Worm (Caenorhabditis elegans) whole organism, L2 larva: ENCODE data around the gene ZC518.8.

ENCODE experiments used
- C34F6.9 ChIP-seq: fragments of 150-350 bp; optimal IDR thresholded peaks from 2 replicates; lab custom pipeline; 2014; ENCODE audit warnings: missing biosample characterization, missing genetic modification characterization
- F13H6.1 ChIP-seq: sonication (generic microtip); optimal IDR thresholded peaks from 2 replicates; lab custom pipeline; 2016; ENCODE audit warnings: missing genetic modification characterization, missing compliant biosample characterization
- R02D3.7 ChIP-seq: fragments of 150-350 bp; optimal IDR thresholded peaks from 2 replicates; lab custom pipeline; 2014; ENCODE audit warnings: missing biosample characterization, missing genetic modification characterization
- Y55F3AM.14 ChIP-seq: fragments of 200-800 bp; sonication (Bioruptor generic); optimal IDR thresholded peaks from 2 replicates; lab custom pipeline; 2018; ENCODE audit warnings: mild to moderate bottlenecking, missing genetic modification characterization, missing compliant biosample characterization
- ZK546.5 ChIP-seq: sonication (generic microtip); optimal IDR thresholded peaks from 2 replicates; lab custom pipeline; 2017; ENCODE audit warnings: missing biosample characterization, missing genetic modification characterization
- alr-1 ChIP-seq: fragments of 150-350 bp; optimal IDR thresholded peaks from 2 replicates; lab custom pipeline; 2014; ENCODE audit warnings: missing biosample characterization, missing genetic modification characterization
- aly-2 ChIP-seq: fragments of 150-350 bp; optimal IDR thresholded peaks from 2 replicates; lab custom pipeline; 2014; ENCODE audit warnings: missing biosample characterization, missing genetic modification characterization
- ama-1 ChIP-seq: fragments of 150-350 bp; optimal IDR thresholded peaks from 2 replicates; lab custom pipeline; 2018; ENCODE audit warnings: inconsistent platforms
- blmp-1 ChIP-seq: sonication (generic microtip); optimal IDR thresholded peaks from 2 replicates; lab custom pipeline; 2017; ENCODE audit warnings: missing genetic modification characterization, mild to moderate bottlenecking, missing compliant biosample characterization, antibody characterized with exemption, moderate library complexity; ENCODE audit not compliant: insufficient read depth
- ceh-16 ChIP-seq: fragments of 150-350 bp; optimal IDR thresholded peaks from 2 replicates; lab custom pipeline; 2014; ENCODE audit warnings: missing biosample characterization, missing genetic modification characterization
- ceh-82 ChIP-seq: fragments of 150-350 bp; optimal IDR thresholded peaks from 2 replicates; lab custom pipeline; 2014; ENCODE audit warnings: missing biosample characterization, missing genetic modification characterization
- crh-2 ChIP-seq: sonication (generic microtip); optimal IDR thresholded peaks from 2 replicates; lab custom pipeline; 2017; ENCODE audit warnings: missing biosample characterization, missing genetic modification characterization
- dmd-4 ChIP-seq: sonication (generic microtip); optimal IDR thresholded peaks from 2 replicates; lab custom pipeline; 2017; ENCODE audit warnings: missing biosample characterization, missing genetic modification characterization
- egl-27 ChIP-seq: sonication (generic microtip); optimal IDR thresholded peaks from 3 replicates; lab custom pipeline; 2017; ENCODE audit warnings: missing biosample characterization, missing genetic modification reagents, missing genetic modification characterization
- elt-1 ChIP-seq: fragments of 150-350 bp; optimal IDR thresholded peaks from 2 replicates; lab custom pipeline; 2014; ENCODE audit warnings: missing biosample characterization, missing genetic modification characterization
- elt-3 ChIP-seq: sonication (generic microtip); optimal IDR thresholded peaks from 2 replicates; lab custom pipeline; 2017; ENCODE audit warnings: missing biosample characterization, missing genetic modification characterization
- fos-1 ChIP-seq: fragments of 150-350 bp; optimal IDR thresholded peaks from 2 replicates; lab custom pipeline; 2014; ENCODE audit warnings: missing biosample characterization, missing genetic modification characterization
- gmeb-1 ChIP-seq: fragments of 150-350 bp; optimal IDR thresholded peaks from 2 replicates; lab custom pipeline; 2014; ENCODE audit warnings: missing biosample characterization, missing genetic modification characterization
- lin-11 ChIP-seq: fragments of 150-350 bp; sonication (generic microtip); optimal IDR thresholded peaks from 2 replicates; lab custom pipeline; 2014; ENCODE audit warnings: missing biosample characterization, missing genetic modification characterization, inconsistent platforms, mixed read lengths
- lin-13 ChIP-seq: fragments of 150-350 bp; optimal IDR thresholded peaks from 2 replicates; lab custom pipeline; 2014; ENCODE audit warnings: missing biosample characterization, missing genetic modification reagents, missing genetic modification characterization
- lin-39 ChIP-seq: fragments of 150-350 bp; optimal IDR thresholded peaks from 2 replicates; lab custom pipeline; 2014; ENCODE audit warnings: missing biosample characterization, missing genetic modification reagents, missing genetic modification characterization
- lsy-2 ChIP-seq, 2 experiments: fragments of 150-350 bp in 1 of 2; sonication (generic microtip) in 1 of 2; optimal IDR thresholded peaks; 2 replicates each; lab custom pipeline; 2014 to 2017; ENCODE audit warnings: missing biosample characterization in 2 of 2, missing genetic modification characterization in 2 of 2
- mab-5 ChIP-seq: fragments of 150-350 bp; optimal IDR thresholded peaks from 2 replicates; lab custom pipeline; 2014; ENCODE audit warnings: missing biosample characterization, missing genetic modification characterization
- mbf-1 ChIP-seq: sonication (generic microtip); optimal IDR thresholded peaks from 2 replicates; lab custom pipeline; 2017; ENCODE audit warnings: missing biosample characterization, missing genetic modification characterization
- mdl-1 ChIP-seq, 2 experiments: fragments of 150-350 bp in 1 of 2; sonication (generic microtip) in 1 of 2; optimal IDR thresholded peaks; 2 replicates each; lab custom pipeline; 2017; ENCODE audit warnings: missing biosample characterization in 2 of 2, missing genetic modification characterization in 2 of 2
- nhr-10 ChIP-seq: sonication (generic microtip); optimal IDR thresholded peaks from 2 replicates; lab custom pipeline; 2017; ENCODE audit warnings: missing biosample characterization, missing genetic modification characterization
- nhr-11 ChIP-seq: fragments of 150-350 bp; optimal IDR thresholded peaks from 2 replicates; lab custom pipeline; 2014; ENCODE audit warnings: missing biosample characterization, missing genetic modification characterization
- nhr-12 ChIP-seq: fragments of 150-350 bp; optimal IDR thresholded peaks from 2 replicates; lab custom pipeline; 2014; ENCODE audit warnings: missing biosample characterization, missing genetic modification characterization
- nhr-129 ChIP-seq: fragments of 150-350 bp; optimal IDR thresholded peaks from 2 replicates; lab custom pipeline; 2014; ENCODE audit warnings: missing biosample characterization, missing genetic modification characterization
- nhr-21 ChIP-seq: fragments of 150-350 bp; optimal IDR thresholded peaks from 2 replicates; lab custom pipeline; 2014; ENCODE audit warnings: missing biosample characterization, missing genetic modification characterization
- nhr-23 ChIP-seq: fragments of 150-350 bp; optimal IDR thresholded peaks from 2 replicates; lab custom pipeline; 2014; ENCODE audit warnings: missing biosample characterization, missing genetic modification reagents, missing genetic modification characterization
- nhr-237 ChIP-seq: fragments of 150-350 bp; optimal IDR thresholded peaks from 2 replicates; lab custom pipeline; 2014; ENCODE audit warnings: missing biosample characterization, missing genetic modification characterization
- nhr-25 ChIP-seq: fragments of 150-350 bp; sonication (generic microtip); optimal IDR thresholded peaks from 3 replicates; lab custom pipeline; 2014; ENCODE audit warnings: missing biosample characterization, missing genetic modification characterization
- nhr-6 ChIP-seq: fragments of 150-350 bp; optimal IDR thresholded peaks from 2 replicates; lab custom pipeline; 2014; ENCODE audit warnings: missing biosample characterization, missing genetic modification characterization
- nhr-77 ChIP-seq: fragments of 150-350 bp; optimal IDR thresholded peaks from 2 replicates; lab custom pipeline; 2014; ENCODE audit warnings: missing biosample characterization, missing genetic modification characterization
- peb-1 ChIP-seq: fragments of 150-350 bp; optimal IDR thresholded peaks from 2 replicates; lab custom pipeline; 2014; ENCODE audit warnings: missing biosample characterization, missing genetic modification characterization
- sem-4 ChIP-seq: fragments of 150-350 bp; optimal IDR thresholded peaks from 2 replicates; lab custom pipeline; 2014; ENCODE audit warnings: missing biosample characterization, missing genetic modification reagents, missing genetic modification characterization
- skn-1 ChIP-seq: sonication (generic microtip); optimal IDR thresholded peaks from 2 replicates; lab custom pipeline; 2017; ENCODE audit warnings: missing biosample characterization, missing genetic modification characterization
- sma-3 ChIP-seq: sonication (generic microtip); optimal IDR thresholded peaks from 2 replicates; lab custom pipeline; 2016; ENCODE audit warnings: missing genetic modification reagents, missing genetic modification characterization, missing compliant biosample characterization
- sma-9 ChIP-seq, 2 experiments: fragments of 150-350 bp in 1 of 2; sonication (generic microtip) in 1 of 2; optimal IDR thresholded peaks; 2 replicates each; lab custom pipeline; 2014 to 2016; ENCODE audit warnings: missing genetic modification characterization in 2 of 2, mild to moderate bottlenecking in 1 of 2, missing biosample characterization in 1 of 2, missing compliant biosample characterization in 1 of 2, missing genetic modification reagents in 1 of 2, moderate library complexity in 1 of 2
- snpc-4 ChIP-seq: fragments of 150-350 bp; optimal IDR thresholded peaks from 2 replicates; lab custom pipeline; 2014; ENCODE audit warnings: missing biosample characterization, missing genetic modification characterization
- unc-39 ChIP-seq: fragments of 150-350 bp; optimal IDR thresholded peaks from 2 replicates; lab custom pipeline; 2014; ENCODE audit warnings: missing biosample characterization, missing genetic modification characterization
- unc-55 ChIP-seq: fragments of 150-350 bp; sonication (generic microtip); optimal IDR thresholded peaks from 3 replicates; lab custom pipeline; 2014; ENCODE audit warnings: missing biosample characterization, missing genetic modification reagents, missing genetic modification characterization
- unc-62 ChIP-seq: fragments of 150-350 bp; optimal IDR thresholded peaks from 2 replicates; lab custom pipeline; 2014; ENCODE audit warnings: missing biosample characterization, missing genetic modification reagents, missing genetic modification characterization
- zag-1 ChIP-seq: fragments of 150-350 bp; optimal IDR thresholded peaks from 2 replicates; lab custom pipeline; 2014; ENCODE audit warnings: missing biosample characterization, missing genetic modification characterization
- ztf-1 ChIP-seq: fragments of 200-800 bp; sonication (Bioruptor generic); conservative IDR thresholded peaks from 2 replicates; pipeline ENCODE4 v1.3.6; 2022; ENCODE audit warnings: missing genetic modification characterization, missing compliant biosample characterization
- ztf-11 ChIP-seq: sonication (generic microtip); optimal IDR thresholded peaks from 2 replicates; lab custom pipeline; 2017; ENCODE audit warnings: missing biosample characterization, missing genetic modification characterization
- ztf-4 ChIP-seq: fragments of 150-350 bp; optimal IDR thresholded peaks from 2 replicates; lab custom pipeline; 2014; ENCODE audit warnings: missing biosample characterization, missing genetic modification characterization

The ZC518.8 gene

DNA sequence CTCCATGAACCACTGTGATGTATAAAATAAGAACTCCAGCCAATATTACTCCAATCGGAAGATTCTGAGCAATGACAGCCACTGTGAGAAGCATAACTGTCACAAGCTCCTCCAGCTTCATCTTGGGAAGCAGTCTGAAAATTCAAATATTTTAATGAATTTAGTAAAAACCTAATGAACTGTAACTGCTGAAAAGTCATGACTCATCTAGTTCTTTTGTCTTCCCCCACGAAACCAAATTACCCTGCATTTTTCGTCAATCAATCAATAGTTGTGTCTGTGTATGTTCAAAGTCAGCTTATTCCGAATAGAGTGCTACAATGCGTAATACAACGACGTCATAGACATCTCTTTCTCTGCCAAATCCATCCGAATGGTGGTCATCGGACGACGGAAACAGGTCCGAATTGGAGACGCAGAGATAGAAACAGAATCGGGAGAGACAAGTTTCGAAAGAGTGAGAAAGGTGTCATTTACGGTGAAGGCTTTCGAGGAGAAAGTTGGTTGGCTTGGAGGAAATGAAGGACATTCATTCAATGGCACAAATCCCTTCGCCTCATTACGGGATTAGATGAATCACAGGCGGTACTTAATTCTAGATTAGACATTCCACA lies 35.0 kb upstream of the ZC518.8 start:
- TF ChIP-seq sma-9 (GFP tag; optimal IDR thresholded peaks at IDR 0.05; lab: Kevin White, UChicago) = peak; percentile 13
- TF ChIP-seq sma-9 (tag; optimal IDR thresholded peaks at IDR 0.05; lab: Kevin White, UChicago) = no peak
- TF ChIP-seq ztf-11 (tag; lab: Kevin White, UChicago) = no peak
- TF ChIP-seq ceh-16 = no peak
- no peak for TF ChIP-seq nhr-11 (tag; lab: Kevin White, UChicago)
- no peak for TF ChIP-seq snpc-4
- no peak for TF ChIP-seq alr-1 (tag; lab: Kevin White, UChicago)
- TF ChIP-seq mab-5 (tag; lab: Kevin White, UChicago) = no peak
- TF ChIP-seq nhr-21 = peak; percentile 59
- peak; percentile 89 for TF ChIP-seq nhr-129
- no peak for TF ChIP-seq ceh-82
- no peak for TF ChIP-seq elt-3 (tag; lab: Kevin White, UChicago)
- no peak for TF ChIP-seq lin-39
- no peak for TF ChIP-seq ztf-4 (tag; lab: Kevin White, UChicago)
- peak; percentile 60 for TF ChIP-seq sem-4 (tag; lab: Kevin White, UChicago)
- peak; percentile 15 for TF ChIP-seq C34F6.9
- TF ChIP-seq unc-39 (tag; lab: Kevin White, UChicago) = no peak
- TF ChIP-seq nhr-25 (tag; lab: Kevin White, UChicago) = peak; percentile 82
- TF ChIP-seq lsy-2 (tag; optimal IDR thresholded peaks at IDR 0.05; lab: Kevin White, UChicago) = peak in 1 of 2 experiments; percentile 61
- no peak for TF ChIP-seq nhr-77 (tag; lab: Kevin White, UChicago)
- peak; percentile 77 for TF ChIP-seq blmp-1 (tag; lab: Kevin White, UChicago)
- no peak for TF ChIP-seq peb-1 (tag; lab: Kevin White, UChicago)
- no peak for TF ChIP-seq nhr-12 (tag; lab: Kevin White, UChicago)
- peak; percentile 15 for TF ChIP-seq sma-3 (GFP tag; lab: Kevin White, UChicago)
- no peak for TF ChIP-seq ama-1 (lab: Kevin White, UChicago)
- no peak for TF ChIP-seq dmd-4 (tag; lab: Kevin White, UChicago)
- TF ChIP-seq zag-1 = no peak
- TF ChIP-seq Y55F3AM.14 (GFP tag; lab: Kevin White, UChicago) = no peak
- TF ChIP-seq gmeb-1 (tag; lab: Kevin White, UChicago) = no peak
- TF ChIP-seq nhr-6 (tag; lab: Kevin White, UChicago) = no peak
- no peak for TF ChIP-seq ZK546.5 (tag; lab: Kevin White, UChicago)
- TF ChIP-seq mbf-1 = no peak
- no peak for TF ChIP-seq egl-27 (tag; lab: Kevin White, UChicago)
- TF ChIP-seq nhr-10 = no peak
- TF ChIP-seq mdl-1 (tag; optimal IDR thresholded peaks at IDR 0.05; lab: Kevin White, UChicago) = no peak
- peak; percentile 65 for TF ChIP-seq fos-1 (tag; lab: Kevin White, UChicago)
- no peak for TF ChIP-seq R02D3.7 (tag; lab: Kevin White, UChicago)
- TF ChIP-seq elt-1 (tag; lab: Kevin White, UChicago) = no peak
- TF ChIP-seq unc-55 (GFP tag; lab: Kevin White, UChicago) = no peak
- TF ChIP-seq F13H6.1 (tag; lab: Kevin White, UChicago) = no peak
- no peak for TF ChIP-seq skn-1
- no peak for TF ChIP-seq ztf-1 (GFP tag; lab: Robert Waterston, UW)
- TF ChIP-seq lin-13 (GFP tag; lab: Kevin White, UChicago) = no peak
- TF ChIP-seq unc-62 (GFP tag; lab: Kevin White, UChicago) = no peak
- no peak for TF ChIP-seq nhr-237 (tag; lab: Kevin White, UChicago)
- no peak for TF ChIP-seq aly-2
- no peak for TF ChIP-seq nhr-23 (tag; lab: Kevin White, UChicago)
- no peak for TF ChIP-seq lin-11 (tag; lab: Kevin White, UChicago)
- no peak for TF ChIP-seq crh-2 (tag; lab: Kevin White, UChicago)
